Worm (Caenorhabditis elegans) whole organism, L2 larva: ENCODE measurements around the gene ceh-28.

ENCODE experiments used
- C34F6.9 ChIP-seq: fragments of 150-350 bp; optimal IDR thresholded peaks from 2 replicates; lab custom pipeline; 2014; ENCODE audit warnings: missing biosample characterization, missing genetic modification characterization
- F13H6.1 ChIP-seq: sonication (generic microtip); optimal IDR thresholded peaks from 2 replicates; lab custom pipeline; 2016; ENCODE audit warnings: missing genetic modification characterization, missing compliant biosample characterization
- R02D3.7 ChIP-seq: fragments of 150-350 bp; optimal IDR thresholded peaks from 2 replicates; lab custom pipeline; 2014; ENCODE audit warnings: missing biosample characterization, missing genetic modification characterization
- Y55F3AM.14 ChIP-seq: fragments of 200-800 bp; sonication (Bioruptor generic); optimal IDR thresholded peaks from 2 replicates; lab custom pipeline; 2018; ENCODE audit warnings: mild to moderate bottlenecking, missing genetic modification characterization, missing compliant biosample characterization
- aly-2 ChIP-seq: fragments of 150-350 bp; optimal IDR thresholded peaks from 2 replicates; lab custom pipeline; 2014; ENCODE audit warnings: missing biosample characterization, missing genetic modification characterization
- ama-1 ChIP-seq: fragments of 150-350 bp; optimal IDR thresholded peaks from 2 replicates; lab custom pipeline; 2018; ENCODE audit warnings: inconsistent platforms
- blmp-1 ChIP-seq: sonication (generic microtip); optimal IDR thresholded peaks from 2 replicates; lab custom pipeline; 2017; ENCODE audit warnings: missing genetic modification characterization, mild to moderate bottlenecking, missing compliant biosample characterization, antibody characterized with exemption, moderate library complexity; ENCODE audit not compliant: insufficient read depth
- ceh-16 ChIP-seq: fragments of 150-350 bp; optimal IDR thresholded peaks from 2 replicates; lab custom pipeline; 2014; ENCODE audit warnings: missing biosample characterization, missing genetic modification characterization
- crh-2 ChIP-seq: sonication (generic microtip); optimal IDR thresholded peaks from 2 replicates; lab custom pipeline; 2017; ENCODE audit warnings: missing biosample characterization, missing genetic modification characterization
- dmd-4 ChIP-seq: sonication (generic microtip); optimal IDR thresholded peaks from 2 replicates; lab custom pipeline; 2017; ENCODE audit warnings: missing biosample characterization, missing genetic modification characterization
- egl-27 ChIP-seq: sonication (generic microtip); optimal IDR thresholded peaks from 3 replicates; lab custom pipeline; 2017; ENCODE audit warnings: missing biosample characterization, missing genetic modification reagents, missing genetic modification characterization
- elt-1 ChIP-seq: fragments of 150-350 bp; optimal IDR thresholded peaks from 2 replicates; lab custom pipeline; 2014; ENCODE audit warnings: missing biosample characterization, missing genetic modification characterization
- elt-3 ChIP-seq: sonication (generic microtip); optimal IDR thresholded peaks from 2 replicates; lab custom pipeline; 2017; ENCODE audit warnings: missing biosample characterization, missing genetic modification characterization
- fos-1 ChIP-seq: fragments of 150-350 bp; optimal IDR thresholded peaks from 2 replicates; lab custom pipeline; 2014; ENCODE audit warnings: missing biosample characterization, missing genetic modification characterization
- gmeb-1 ChIP-seq: fragments of 150-350 bp; optimal IDR thresholded peaks from 2 replicates; lab custom pipeline; 2014; ENCODE audit warnings: missing biosample characterization, missing genetic modification characterization
- lin-11 ChIP-seq: fragments of 150-350 bp; sonication (generic microtip); optimal IDR thresholded peaks from 2 replicates; lab custom pipeline; 2014; ENCODE audit warnings: missing biosample characterization, missing genetic modification characterization, inconsistent platforms, mixed read lengths
- lin-13 ChIP-seq: fragments of 150-350 bp; optimal IDR thresholded peaks from 2 replicates; lab custom pipeline; 2014; ENCODE audit warnings: missing biosample characterization, missing genetic modification reagents, missing genetic modification characterization
- lin-39 ChIP-seq: fragments of 150-350 bp; optimal IDR thresholded peaks from 2 replicates; lab custom pipeline; 2014; ENCODE audit warnings: missing biosample characterization, missing genetic modification reagents, missing genetic modification characterization
- lsy-2 ChIP-seq, 2 experiments: fragments of 150-350 bp in 1 of 2; sonication (generic microtip) in 1 of 2; optimal IDR thresholded peaks; 2 replicates each; lab custom pipeline; 2014 to 2017; ENCODE audit warnings: missing biosample characterization in 2 of 2, missing genetic modification characterization in 2 of 2
- mbf-1 ChIP-seq: sonication (generic microtip); optimal IDR thresholded peaks from 2 replicates; lab custom pipeline; 2017; ENCODE audit warnings: missing biosample characterization, missing genetic modification characterization
- mdl-1 ChIP-seq, 2 experiments: fragments of 150-350 bp in 1 of 2; sonication (generic microtip) in 1 of 2; optimal IDR thresholded peaks; 2 replicates each; lab custom pipeline; 2017; ENCODE audit warnings: missing biosample characterization in 2 of 2, missing genetic modification characterization in 2 of 2
- nhr-10 ChIP-seq: sonication (generic microtip); optimal IDR thresholded peaks from 2 replicates; lab custom pipeline; 2017; ENCODE audit warnings: missing biosample characterization, missing genetic modification characterization
- nhr-12 ChIP-seq: fragments of 150-350 bp; optimal IDR thresholded peaks from 2 replicates; lab custom pipeline; 2014; ENCODE audit warnings: missing biosample characterization, missing genetic modification characterization
- nhr-129 ChIP-seq: fragments of 150-350 bp; optimal IDR thresholded peaks from 2 replicates; lab custom pipeline; 2014; ENCODE audit warnings: missing biosample characterization, missing genetic modification characterization
- nhr-21 ChIP-seq: fragments of 150-350 bp; optimal IDR thresholded peaks from 2 replicates; lab custom pipeline; 2014; ENCODE audit warnings: missing biosample characterization, missing genetic modification characterization
- nhr-23 ChIP-seq: fragments of 150-350 bp; optimal IDR thresholded peaks from 2 replicates; lab custom pipeline; 2014; ENCODE audit warnings: missing biosample characterization, missing genetic modification reagents, missing genetic modification characterization
- nhr-237 ChIP-seq: fragments of 150-350 bp; optimal IDR thresholded peaks from 2 replicates; lab custom pipeline; 2014; ENCODE audit warnings: missing biosample characterization, missing genetic modification characterization
- nhr-25 ChIP-seq: fragments of 150-350 bp; sonication (generic microtip); optimal IDR thresholded peaks from 3 replicates; lab custom pipeline; 2014; ENCODE audit warnings: missing biosample characterization, missing genetic modification characterization
- nhr-77 ChIP-seq: fragments of 150-350 bp; optimal IDR thresholded peaks from 2 replicates; lab custom pipeline; 2014; ENCODE audit warnings: missing biosample characterization, missing genetic modification characterization
- peb-1 ChIP-seq: fragments of 150-350 bp; optimal IDR thresholded peaks from 2 replicates; lab custom pipeline; 2014; ENCODE audit warnings: missing biosample characterization, missing genetic modification characterization
- sma-3 ChIP-seq: sonication (generic microtip); optimal IDR thresholded peaks from 2 replicates; lab custom pipeline; 2016; ENCODE audit warnings: missing genetic modification reagents, missing genetic modification characterization, missing compliant biosample characterization
- sma-9 ChIP-seq, 2 experiments: fragments of 150-350 bp in 1 of 2; sonication (generic microtip) in 1 of 2; optimal IDR thresholded peaks; 2 replicates each; lab custom pipeline; 2014 to 2016; ENCODE audit warnings: missing genetic modification characterization in 2 of 2, mild to moderate bottlenecking in 1 of 2, missing biosample characterization in 1 of 2, missing compliant biosample characterization in 1 of 2, missing genetic modification reagents in 1 of 2, moderate library complexity in 1 of 2
- snpc-4 ChIP-seq: fragments of 150-350 bp; optimal IDR thresholded peaks from 2 replicates; lab custom pipeline; 2014; ENCODE audit warnings: missing biosample characterization, missing genetic modification characterization
- unc-39 ChIP-seq: fragments of 150-350 bp; optimal IDR thresholded peaks from 2 replicates; lab custom pipeline; 2014; ENCODE audit warnings: missing biosample characterization, missing genetic modification characterization
- unc-55 ChIP-seq: fragments of 150-350 bp; sonication (generic microtip); optimal IDR thresholded peaks from 3 replicates; lab custom pipeline; 2014; ENCODE audit warnings: missing biosample characterization, missing genetic modification reagents, missing genetic modification characterization
- unc-62 ChIP-seq: fragments of 150-350 bp; optimal IDR thresholded peaks from 2 replicates; lab custom pipeline; 2014; ENCODE audit warnings: missing biosample characterization, missing genetic modification reagents, missing genetic modification characterization
- ztf-11 ChIP-seq: sonication (generic microtip); optimal IDR thresholded peaks from 2 replicates; lab custom pipeline; 2017; ENCODE audit warnings: missing biosample characterization, missing genetic modification characterization
- ztf-4 ChIP-seq: fragments of 150-350 bp; optimal IDR thresholded peaks from 2 replicates; lab custom pipeline; 2014; ENCODE audit warnings: missing biosample characterization, missing genetic modification characterization

The ceh-28 gene

ce11 chrX:13112664-13113063 lies 38.2 kb downstream of the ceh-28 start:
- TF ChIP-seq mbf-1 (tag; lab: Kevin White, UChicago) = no peak
- TF ChIP-seq elt-3 (tag; lab: Kevin White, UChicago) = no peak
- TF ChIP-seq peb-1 (tag; lab: Kevin White, UChicago) = no peak
- TF ChIP-seq sma-3 (GFP tag; lab: Kevin White, UChicago) = no peak
- no peak for TF ChIP-seq nhr-23 (tag; lab: Kevin White, UChicago)
- TF ChIP-seq nhr-10 (tag; lab: Kevin White, UChicago) = no peak
- no peak for TF ChIP-seq lin-11 (tag; lab: Kevin White, UChicago)

- TF ChIP-seq nhr-129 (tag; lab: Kevin White, UChicago) (peak; percentile 56), sma-9 (GFP tag; optimal IDR thresholded peaks at IDR 0.05; lab: Kevin White, UChicago) (peak; percentile 68), sma-9 (tag; optimal IDR thresholded peaks at IDR 0.05; lab: Kevin White, UChicago) (no peak), nhr-21 (tag; lab: Kevin White, UChicago) (peak; percentile 40), blmp-1 (tag; lab: Kevin White, UChicago) (peak; percentile 88), unc-62 (GFP tag; lab: Kevin White, UChicago) (no peak), Y55F3AM.14 (GFP tag; lab: Kevin White, UChicago) (no peak), mdl-1 (tag; optimal IDR thresholded peaks at IDR 0.05; lab: Kevin White, UChicago) (peak in 1 of 2 experiments; percentile 32), sma-3 (GFP tag; lab: Kevin White, UChicago) (peak; percentile 80), crh-2 (tag; lab: Kevin White, UChicago) (peak; percentile 73), nhr-25 (tag; lab: Kevin White, UChicago) (peak; percentile 81), elt-1 (tag; lab: Kevin White, UChicago) (no peak), lin-11 (tag; lab: Kevin White, UChicago) (no peak)
These were observed 39.0 kb downstream of the ceh-28 start, which contains the start of gene F17H10.2 for ce11 chrX:13113457-13113856. F17H10.2 (plus strand) TSS chrX:13113772.

DNA sequence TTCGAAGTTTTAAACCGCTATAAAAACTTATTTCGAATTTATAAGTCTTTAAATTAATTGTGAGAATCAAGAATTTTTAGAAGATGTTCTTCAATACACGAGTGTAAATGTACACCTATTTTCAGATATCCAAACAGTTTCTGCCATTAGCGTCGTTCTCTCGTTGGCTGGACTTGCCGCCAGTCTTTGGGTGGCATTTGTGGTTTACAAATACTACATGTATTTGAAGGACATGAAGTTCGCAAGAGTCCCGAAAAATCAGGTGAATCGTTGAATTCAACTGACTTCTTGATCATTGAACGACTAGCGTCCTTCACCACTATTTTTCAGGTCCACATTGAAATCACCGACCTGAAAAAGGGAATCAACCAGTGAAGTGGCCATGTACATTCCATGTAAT lies 41.2 kb downstream of the ceh-28 start:
- TF ChIP-seq unc-62 (GFP tag; lab: Kevin White, UChicago) = no peak
- TF ChIP-seq ama-1 (lab: Kevin White, UChicago) = no peak
- TF ChIP-seq nhr-77 (tag; lab: Kevin White, UChicago) = no peak

ce11 chrX:13116380-13116779 lies 41.9 kb downstream of the ceh-28 start:
- TF ChIP-seq sma-9 (GFP tag; optimal IDR thresholded peaks at IDR 0.05; lab: Kevin White, UChicago) (peak; percentile 13), sma-9 (tag; optimal IDR thresholded peaks at IDR 0.05; lab: Kevin White, UChicago) (no peak), aly-2 (tag; lab: Kevin White, UChicago) (no peak)
- TF ChIP-seq, all 48 proteins: peak for 1

DNA sequence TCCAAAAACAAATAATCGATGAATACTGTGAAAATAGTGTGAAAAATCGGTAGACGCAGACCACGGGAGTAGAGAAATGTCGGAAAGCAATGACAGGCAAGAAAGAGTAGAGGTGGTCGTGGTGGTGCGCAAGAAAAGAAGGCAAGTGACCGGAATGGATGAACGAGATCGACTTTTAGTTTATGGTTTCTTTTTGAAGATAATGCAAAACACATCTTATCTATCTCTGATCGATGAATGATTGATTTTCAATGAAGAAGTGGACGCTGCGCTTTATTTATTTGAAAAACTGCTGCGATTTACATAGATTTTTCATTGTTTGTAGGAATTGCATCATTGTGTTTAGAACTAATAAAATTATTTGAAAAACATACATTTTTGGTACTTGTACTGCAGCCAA lies 45.4 kb downstream of the ceh-28 start:
- TF ChIP-seq fos-1 (tag; lab: Kevin White, UChicago) (peak; percentile 3), lin-13 (no peak), egl-27 (tag; lab: Kevin White, UChicago) (peak; percentile 40), unc-39 (no peak), nhr-21 (tag; lab: Kevin White, UChicago) (peak; percentile 12), mbf-1 (tag; lab: Kevin White, UChicago) (no peak), nhr-129 (tag; lab: Kevin White, UChicago) (peak; percentile 23), sma-9 (GFP tag; optimal IDR thresholded peaks at IDR 0.05; lab: Kevin White, UChicago) (peak; percentile 75), sma-9 (tag; optimal IDR thresholded peaks at IDR 0.05; lab: Kevin White, UChicago) (no peak), ceh-16 (tag; lab: Kevin White, UChicago) (peak; percentile 64)

DNA sequence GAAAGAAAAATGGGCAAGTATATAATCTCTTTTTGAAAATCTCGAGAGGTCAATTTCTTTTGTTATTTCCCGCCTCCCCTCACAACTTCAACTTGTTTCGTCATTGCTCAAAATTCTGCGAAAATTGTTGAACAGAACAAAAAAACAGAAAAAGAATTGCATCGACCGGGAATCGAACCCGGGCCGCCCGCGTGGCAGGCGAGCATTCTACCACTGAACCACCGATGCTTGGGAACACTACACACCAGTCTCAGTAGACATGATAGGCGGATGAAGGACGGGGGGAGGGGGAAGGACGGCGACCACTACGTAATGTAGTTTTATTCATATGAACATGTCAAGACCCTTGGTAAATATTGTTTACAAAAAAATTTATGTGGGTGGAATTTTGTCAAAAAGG lies 46.6 kb downstream of the ceh-28 start:
- TF ChIP-seq ztf-4 (tag; lab: Kevin White, UChicago) (peak; percentile 26), R02D3.7 (tag; lab: Kevin White, UChicago) (no peak), peb-1 (tag; lab: Kevin White, UChicago) (no peak), lin-39 (tag; lab: Kevin White, UChicago) (no peak), F13H6.1 (tag; lab: Kevin White, UChicago) (peak; percentile 82), unc-55 (peak; percentile 74), ztf-11 (no peak), gmeb-1 (tag; lab: Kevin White, UChicago) (peak; percentile 55), ceh-16 (tag; lab: Kevin White, UChicago) (peak; percentile 19), crh-2 (tag; lab: Kevin White, UChicago) (peak; percentile 90), nhr-25 (tag; lab: Kevin White, UChicago) (peak; percentile 10), nhr-23 (tag; lab: Kevin White, UChicago) (no peak), aly-2 (tag; lab: Kevin White, UChicago) (no peak), lin-13 (peak; percentile 65), sma-9 (GFP tag; optimal IDR thresholded peaks at IDR 0.05; lab: Kevin White, UChicago) (peak; percentile 40), sma-9 (tag; optimal IDR thresholded peaks at IDR 0.05; lab: Kevin White, UChicago) (no peak), nhr-12 (tag; lab: Kevin White, UChicago) (no peak), elt-3 (tag; lab: Kevin White, UChicago) (no peak), nhr-21 (tag; lab: Kevin White, UChicago) (peak; percentile 2), blmp-1 (tag; lab: Kevin White, UChicago) (peak; percentile 6), snpc-4 (no peak), sma-3 (GFP tag; lab: Kevin White, UChicago) (peak; percentile 70), dmd-4 (tag; lab: Kevin White, UChicago) (no peak), lsy-2 (tag; optimal IDR thresholded peaks at IDR 0.05; lab: Kevin White, UChicago) (peak in 1 of 2 experiments; percentile 32), Y55F3AM.14 (GFP tag; lab: Kevin White, UChicago) (peak; percentile 86), nhr-129 (tag; lab: Kevin White, UChicago) (peak; percentile 67), fos-1 (tag; lab: Kevin White, UChicago) (peak; percentile 36), nhr-237 (no peak), C34F6.9 (peak; percentile 26)
